Worm (Caenorhabditis elegans): ENCODE measurements around the gene ugt-55.

ugt-55 gene

DNA sequence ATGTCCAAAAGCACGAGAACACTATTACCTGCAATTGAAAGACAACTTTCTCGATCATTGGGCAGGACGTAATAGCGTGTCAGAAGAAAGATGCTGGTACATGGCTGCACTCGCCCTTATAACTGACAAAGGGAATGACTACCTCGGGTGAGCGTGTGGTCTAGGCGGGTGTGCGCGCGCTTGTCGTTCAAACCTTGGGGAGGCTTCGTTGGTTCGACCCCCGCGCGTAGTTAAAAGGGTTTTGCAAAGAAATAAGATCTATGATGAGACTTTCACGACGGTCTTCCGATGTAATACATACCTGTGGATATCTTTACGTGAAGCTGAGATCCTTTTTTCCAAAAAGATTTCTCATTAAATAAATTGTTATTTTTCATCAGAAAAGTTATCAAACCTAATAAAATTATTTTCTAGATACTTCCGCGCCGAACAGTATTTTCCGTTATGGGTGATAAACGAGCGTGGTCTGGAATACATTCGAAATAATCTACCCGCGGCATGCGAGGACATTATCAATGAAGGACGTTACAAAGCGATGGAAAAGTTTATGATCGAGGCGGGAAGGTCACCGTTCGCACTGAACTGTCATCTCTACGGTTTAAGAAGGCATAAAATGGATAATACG lies 47.1 kb downstream of the ugt-55 start:
- peak; percentile 57 for TF ChIP-seq snpc-4 (tag; optimal IDR thresholded peaks at IDR 0.05)
- TF ChIP-seq nhr-85 (tag): peak; percentile 93
- TF ChIP-seq sptf-1 (tag; optimal IDR thresholded peaks at IDR 0.05): no peak
- peak; percentile 82 for TF ChIP-seq tbx-2 (tag; optimal IDR thresholded peaks at IDR 0.05)
- TF ChIP-seq mdl-1 (tag; optimal IDR thresholded peaks at IDR 0.05): peak in 1 of 2 experiments; percentile 72
- TF ChIP-seq pax-3 (tag; optimal IDR thresholded peaks at IDR 0.05): peak; percentile 93
- TF ChIP-seq nhr-11 (tag; optimal IDR thresholded peaks at IDR 0.05): peak; percentile 19
- TF ChIP-seq pag-3 (tag; optimal IDR thresholded peaks at IDR 0.05; ENCODE audit: borderline replicate concordance, insufficient read depth): peak; percentile 56
- peak in 3 of 6 experiments; percentile 36 to 61 (median 37) for TF ChIP-seq elt-3 (tag; optimal IDR thresholded peaks at IDR 0.05)
- peak; percentile 16 for TF ChIP-seq lin-39 (tag; optimal IDR thresholded peaks at IDR 0.05)
- peak; percentile 71 to 74 for TF ChIP-seq lin-35 (GFP tag; optimal IDR thresholded peaks at IDR 0.05)
- peak; percentile 77 for TF ChIP-seq unc-86 (tag; optimal IDR thresholded peaks at IDR 0.05)
- TF ChIP-seq irx-1 (tag; optimal IDR thresholded peaks at IDR 0.05): peak; percentile 73
- TF ChIP-seq mab-9 (GFP tag; IDR thresholded peaks at IDR 0.05): peak; percentile 75
- peak; percentile 84 for TF ChIP-seq efl-3 (GFP tag; optimal IDR thresholded peaks at IDR 0.05)
- TF ChIP-seq nhr-47 (tag; optimal IDR thresholded peaks at IDR 0.05): peak; percentile 93
- TF ChIP-seq unc-130 (tag; optimal IDR thresholded peaks at IDR 0.05): peak; percentile 65
- TF ChIP-seq elt-2 (tag; optimal IDR thresholded peaks at IDR 0.05): peak; percentile 76
- peak; percentile 64 for TF ChIP-seq ceh-63 (GFP tag; optimal IDR thresholded peaks at IDR 0.05)
- no peak for TF ChIP-seq F16B12.6 (tag; optimal IDR thresholded peaks at IDR 0.05)
- TF ChIP-seq lin-15B (tag; optimal IDR thresholded peaks at IDR 0.05): peak; percentile 15
- TF ChIP-seq aly-2 (tag; optimal IDR thresholded peaks at IDR 0.05): peak; percentile 86
- no peak for TF ChIP-seq hlh-17 (GFP tag; optimal IDR thresholded peaks at IDR 0.05; ENCODE audit: borderline replicate concordance)
- peak; percentile 77 for TF ChIP-seq C16A3.4 (tag; optimal IDR thresholded peaks at IDR 0.05)
- TF ChIP-seq nhr-76 (tag; optimal IDR thresholded peaks at IDR 0.05): peak; percentile 78
- peak; percentile 58 for TF ChIP-seq mep-1 (tag; optimal IDR thresholded peaks at IDR 0.05)
- peak; percentile 26 for TF ChIP-seq hpl-2 (GFP tag; optimal IDR thresholded peaks at IDR 0.05)
- TF ChIP-seq lin-14 (GFP tag; optimal IDR thresholded peaks at IDR 0.05): peak; percentile 76
- peak in 1 of 2 experiments; percentile 84 for TF ChIP-seq ztf-11 (tag; optimal IDR thresholded peaks at IDR 0.05)
- no peak for TF ChIP-seq ces-1 (GFP tag; optimal IDR thresholded peaks at IDR 0.05)
- TF ChIP-seq ceh-88 (GFP tag; IDR thresholded peaks at IDR 0.05): peak; percentile 73
- peak; percentile 73 to 77 for TF ChIP-seq lsy-2 (tag; optimal IDR thresholded peaks at IDR 0.05)
- TF ChIP-seq mef-2 (tag; optimal IDR thresholded peaks at IDR 0.05): no peak
- TF ChIP-seq lir-3 (tag; optimal IDR thresholded peaks at IDR 0.05; ENCODE audit: poor library complexity): peak; percentile 10
- TF ChIP-seq nhr-20 (tag; optimal IDR thresholded peaks at IDR 0.05): peak; percentile 83
- TF ChIP-seq efl-1 (optimal IDR thresholded peaks at IDR 0.05): peak; percentile 69 to 73
- peak; percentile 52 to 97 for TF ChIP-seq efl-1 (GFP tag; optimal IDR thresholded peaks at IDR 0.05 in 1 of 2)
- no peak for TF ChIP-seq alr-1 (tag; optimal IDR thresholded peaks at IDR 0.05; ENCODE audit: borderline replicate concordance)
- peak; percentile 23 for TF ChIP-seq ceh-90 (tag; optimal IDR thresholded peaks at IDR 0.05)
- peak; percentile 69 to 88 (median 84) for TF ChIP-seq ceh-82 (tag; optimal IDR thresholded peaks at IDR 0.05)
- TF ChIP-seq Y116A8C.19 (tag; optimal IDR thresholded peaks at IDR 0.05; ENCODE audit: borderline replicate concordance): no peak
- peak; percentile 36 for TF ChIP-seq vab-15 (tag; optimal IDR thresholded peaks at IDR 0.05)
- peak; percentile 56 for TF ChIP-seq fkh-10 (GFP tag; optimal IDR thresholded peaks at IDR 0.05)
- no peak for TF ChIP-seq zag-1 (tag; optimal IDR thresholded peaks at IDR 0.05)
- TF ChIP-seq nhr-90 (tag; optimal IDR thresholded peaks at IDR 0.05; ENCODE audit: poor library complexity): peak; percentile 87
- peak; percentile 74 for TF ChIP-seq unc-98 (GFP tag; IDR thresholded peaks at IDR 0.05)
- no peak for TF ChIP-seq ets-5 (GFP tag; IDR thresholded peaks at IDR 0.05)
- peak; percentile 68 for TF ChIP-seq fos-1 (tag; optimal IDR thresholded peaks at IDR 0.05)
- TF ChIP-seq ceh-8 (GFP tag; optimal IDR thresholded peaks at IDR 0.05): peak; percentile 60
- TF ChIP-seq egl-27 (tag; optimal IDR thresholded peaks at IDR 0.05): no peak
- peak; percentile 81 for TF ChIP-seq egl-13 (tag; optimal IDR thresholded peaks at IDR 0.05)
